Worm (Caenorhabditis elegans) whole organism, late embryonic: ENCODE measurements around the gene C45G9.11.

Experiments
- C08G9.2 ChIP-seq: sonication (generic microtip); optimal IDR thresholded peaks from 2 replicates; lab custom pipeline; 2016; ENCODE audit warnings: mild to moderate bottlenecking, missing genetic modification characterization, moderate library complexity, missing compliant biosample characterization
- F13H6.1 ChIP-seq: sonication (generic microtip); optimal IDR thresholded peaks from 2 replicates; lab custom pipeline; 2016; ENCODE audit warnings: missing genetic modification characterization, missing compliant biosample characterization
- K02D7.2 ChIP-seq: sonication (generic microtip); optimal IDR thresholded peaks from 2 replicates; lab custom pipeline; 2017; ENCODE audit warnings: mild to moderate bottlenecking, missing genetic modification characterization, missing compliant biosample characterization
- T23F11.4 ChIP-seq: fragments of 200-800 bp; sonication (Bioruptor generic); optimal IDR thresholded peaks from 2 replicates; lab custom pipeline; 2018; ENCODE audit warnings: mild to moderate bottlenecking, missing genetic modification characterization, missing compliant biosample characterization
- Y22D7AL.16 ChIP-seq: sonication (generic microtip); optimal IDR thresholded peaks from 2 replicates; lab custom pipeline; 2016; ENCODE audit warnings: missing genetic modification characterization, missing compliant biosample characterization
- ahr-1 ChIP-seq: sonication (generic microtip); optimal IDR thresholded peaks from 2 replicates; lab custom pipeline; 2016; ENCODE audit warnings: missing genetic modification characterization, missing compliant biosample characterization
- ama-1 ChIP-seq: fragments of 150-350 bp; optimal IDR thresholded peaks from 2 replicates; lab custom pipeline; 2014
- ceh-14 ChIP-seq: sonication (generic microtip); optimal IDR thresholded peaks from 2 replicates; lab custom pipeline; 2016; ENCODE audit warnings: missing genotype, missing genetic modification characterization, missing compliant biosample characterization
- ceh-18 ChIP-seq: sonication (generic microtip); optimal IDR thresholded peaks from 2 replicates; lab custom pipeline; 2016; ENCODE audit warnings: missing genetic modification characterization, missing compliant biosample characterization
- ceh-19 ChIP-seq: fragments of 200-800 bp; sonication (Bioruptor generic); optimal IDR thresholded peaks from 2 replicates; lab custom pipeline; 2018; ENCODE audit warnings: mild to moderate bottlenecking, missing genetic modification characterization, missing compliant biosample characterization
- ceh-2 ChIP-seq: sonication (generic microtip); optimal IDR thresholded peaks from 2 replicates; lab custom pipeline; 2016; ENCODE audit warnings: missing genotype, missing genetic modification characterization, missing compliant biosample characterization
- ceh-24 ChIP-seq: sonication (generic microtip); optimal IDR thresholded peaks from 2 replicates; lab custom pipeline; 2016; ENCODE audit warnings: mild to moderate bottlenecking, missing genetic modification characterization, missing compliant biosample characterization
- ceh-31 ChIP-seq: sonication (generic microtip); optimal IDR thresholded peaks from 2 replicates; lab custom pipeline; 2016; ENCODE audit warnings: missing genetic modification characterization, missing compliant biosample characterization
- ceh-34 ChIP-seq: sonication (generic microtip); optimal IDR thresholded peaks from 2 replicates; lab custom pipeline; 2016; ENCODE audit warnings: mild to moderate bottlenecking, missing genetic modification characterization, missing compliant biosample characterization
- ceh-6 ChIP-seq: fragments of 200-800 bp; sonication (Bioruptor generic); optimal IDR thresholded peaks from 2 replicates; lab custom pipeline; 2018; ENCODE audit warnings: mild to moderate bottlenecking, missing genetic modification characterization, missing compliant biosample characterization
- elt-4 ChIP-seq: sonication (generic microtip); optimal IDR thresholded peaks from 2 replicates; lab custom pipeline; 2016; ENCODE audit warnings: missing genetic modification characterization, missing compliant biosample characterization
- ets-4 ChIP-seq: sonication (generic microtip); optimal IDR thresholded peaks from 2 replicates; lab custom pipeline; 2016; ENCODE audit warnings: missing genetic modification characterization, missing compliant biosample characterization
- eyg-1 ChIP-seq: sonication (generic microtip); optimal IDR thresholded peaks from 2 replicates; lab custom pipeline; 2016; ENCODE audit warnings: missing genotype, missing genetic modification characterization, missing compliant biosample characterization
- fax-1 ChIP-seq: sonication (generic microtip); optimal IDR thresholded peaks from 2 replicates; lab custom pipeline; 2016; ENCODE audit warnings: missing genotype, missing genetic modification characterization, missing compliant biosample characterization
- fkh-6 ChIP-seq: sonication (generic microtip); optimal IDR thresholded peaks from 2 replicates; lab custom pipeline; 2016; ENCODE audit warnings: missing genetic modification characterization, missing compliant biosample characterization
- hlh-15 ChIP-seq: sonication (generic microtip); optimal IDR thresholded peaks from 2 replicates; lab custom pipeline; 2016; ENCODE audit warnings: missing genetic modification characterization, missing compliant biosample characterization
- hlh-8 ChIP-seq: sonication (generic microtip); optimal IDR thresholded peaks from 2 replicates; lab custom pipeline; 2016; ENCODE audit warnings: missing genotype, missing genetic modification characterization, missing compliant biosample characterization
- lim-6 ChIP-seq: sonication (generic microtip); optimal IDR thresholded peaks from 2 replicates; lab custom pipeline; 2016; ENCODE audit warnings: missing genetic modification characterization, missing compliant biosample characterization
- madf-2 ChIP-seq: sonication (generic microtip); optimal IDR thresholded peaks from 2 replicates; lab custom pipeline; 2017; ENCODE audit warnings: missing genetic modification characterization, missing compliant biosample characterization
- mec-3 ChIP-seq: sonication (generic microtip); optimal IDR thresholded peaks from 2 replicates; lab custom pipeline; 2016; ENCODE audit warnings: borderline replicate concordance, missing genetic modification characterization, missing compliant biosample characterization
- nfya-1 ChIP-seq: sonication (generic microtip); optimal IDR thresholded peaks from 2 replicates; lab custom pipeline; 2017; ENCODE audit warnings: missing genetic modification characterization, mild to moderate bottlenecking, missing compliant biosample characterization, antibody characterized with exemption, moderate library complexity
- nhr-11 ChIP-seq: fragments of 150-350 bp; optimal IDR thresholded peaks from 2 replicates; lab custom pipeline; 2014; ENCODE audit warnings: missing biosample characterization, missing genetic modification characterization
- nhr-232 ChIP-seq: sonication (generic microtip); optimal IDR thresholded peaks from 2 replicates; lab custom pipeline; 2016; ENCODE audit warnings: missing genetic modification characterization, missing compliant biosample characterization
- pag-3 ChIP-seq: sonication (generic microtip); optimal IDR thresholded peaks from 2 replicates; lab custom pipeline; 2016; ENCODE audit warnings: missing compliant biosample characterization, missing genetic modification characterization, borderline replicate concordance
- ref-2 ChIP-seq: sonication (generic microtip); optimal IDR thresholded peaks from 2 replicates; lab custom pipeline; 2016; ENCODE audit warnings: missing genetic modification characterization, missing compliant biosample characterization
- rnt-1 ChIP-seq: sonication (generic microtip); optimal IDR thresholded peaks from 2 replicates; lab custom pipeline; 2016; ENCODE audit warnings: missing genetic modification characterization, missing compliant biosample characterization
- sdc-2 ChIP-seq: sonication (generic microtip); optimal IDR thresholded peaks from 2 replicates; lab custom pipeline; 2016; ENCODE audit warnings: missing genotype, missing genetic modification characterization, missing compliant biosample characterization
- sox-2 ChIP-seq: fragments of 200-800 bp; sonication (Bioruptor generic); IDR thresholded peaks from 2 replicates; pipeline ENCODE4 v1.3.6; 2022; ENCODE audit warnings: missing genetic modification reagents, missing genetic modification characterization, missing compliant biosample characterization
- sox-4 ChIP-seq: sonication (generic microtip); optimal IDR thresholded peaks from 2 replicates; lab custom pipeline; 2017; ENCODE audit warnings: mild to moderate bottlenecking, missing genetic modification characterization, inconsistent platforms, missing compliant biosample characterization
- tbx-2 ChIP-seq: sonication (generic microtip); optimal IDR thresholded peaks from 2 replicates; lab custom pipeline; 2016; ENCODE audit warnings: missing genetic modification characterization, missing compliant biosample characterization
- tbx-7 ChIP-seq: sonication (generic microtip); optimal IDR thresholded peaks from 2 replicates; lab custom pipeline; 2016; ENCODE audit warnings: missing genotype, missing genetic modification characterization, missing compliant biosample characterization
- unc-42 ChIP-seq: sonication (generic microtip); optimal IDR thresholded peaks from 2 replicates; lab custom pipeline; 2016; ENCODE audit warnings: missing genotype, missing genetic modification characterization, missing compliant biosample characterization
- zip-5 ChIP-seq: sonication (generic microtip); optimal IDR thresholded peaks from 2 replicates; lab custom pipeline; 2016; ENCODE audit warnings: missing genetic modification characterization, missing compliant biosample characterization
- ztf-16 ChIP-seq: sonication (generic microtip); optimal IDR thresholded peaks from 2 replicates; lab custom pipeline; 2017; ENCODE audit warnings: missing genetic modification characterization, missing compliant biosample characterization

C45G9.11 gene

ce11 chrIII:5112998-5113397 lies 44.5 kb upstream of the C45G9.11 start:
- no peak for TF ChIP-seq hlh-8 (tag; lab: Kevin White, UChicago)
- TF ChIP-seq madf-2 (tag; lab: Kevin White, UChicago), result no peak

- TF ChIP-seq K02D7.2 (tag; lab: Kevin White, UChicago) (no peak), fkh-6 (tag; lab: Kevin White, UChicago) (no peak), ahr-1 (no peak), eyg-1 (tag; lab: Kevin White, UChicago) (no peak), ceh-24 (no peak), ref-2 (tag; lab: Kevin White, UChicago) (no peak), Y22D7AL.16 (tag; lab: Kevin White, UChicago) (no peak), pag-3 (tag; lab: Kevin White, UChicago) (no peak), sdc-2 (tag; lab: Kevin White, UChicago) (no peak), nfya-1 (tag; lab: Kevin White, UChicago) (no peak)
Observed at ce11 chrIII:5112399-5112798, 43.9 kb upstream of the C45G9.11 start.

ce11 chrIII:5109401-5109800 lies 40.9 kb upstream of the C45G9.11 start, which contains the start of gene sax-2:
TSS of gene sax-2 (plus strand) at chrIII:5109701.
- no peak for TF ChIP-seq fax-1
- TF ChIP-seq Y22D7AL.16 (tag; lab: Kevin White, UChicago), result no peak
- no peak for TF ChIP-seq sox-2
- TF ChIP-seq ets-4 (tag; lab: Kevin White, UChicago), result no peak
- TF ChIP-seq nhr-11, result no peak
- no peak for TF ChIP-seq ceh-14 (tag; lab: Kevin White, UChicago)
- no peak for TF ChIP-seq lim-6 (tag; lab: Kevin White, UChicago)
- TF ChIP-seq sox-4, result no peak
- no peak for TF ChIP-seq ceh-19
- TF ChIP-seq nhr-232, result no peak
- TF ChIP-seq hlh-15 (tag; lab: Kevin White, UChicago), result no peak
- TF ChIP-seq C08G9.2 (tag; lab: Kevin White, UChicago), result no peak
- no peak for TF ChIP-seq ahr-1
- TF ChIP-seq tbx-2 (tag; lab: Kevin White, UChicago), result no peak
- TF ChIP-seq tbx-7, result no peak
- no peak for TF ChIP-seq ama-1 (lab: Kevin White, UChicago)

DNA sequence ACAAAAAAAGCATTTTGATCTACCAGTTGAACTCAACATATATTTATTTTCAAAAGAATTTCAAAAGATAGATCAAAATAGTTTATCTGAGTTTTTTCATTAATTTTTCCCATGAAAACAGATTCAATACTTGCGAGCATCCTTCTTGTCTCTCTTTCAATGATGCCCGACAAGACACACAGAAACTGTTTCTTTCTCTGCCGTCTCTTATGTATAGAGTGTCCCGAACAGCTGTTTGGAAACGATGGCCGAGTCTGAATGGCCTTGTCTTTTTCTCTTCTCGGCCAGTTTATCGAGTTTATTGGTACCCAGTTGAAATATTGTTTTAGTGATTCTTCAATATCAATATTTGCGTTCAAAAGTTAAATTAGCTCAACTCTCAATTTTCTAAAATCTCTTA lies 40.2 kb upstream of the C45G9.11 start:
- peak; percentile 67 for TF ChIP-seq hlh-8 (tag; lab: Kevin White, UChicago)
- TF ChIP-seq tbx-2 (tag; lab: Kevin White, UChicago), result peak; percentile 63
- TF ChIP-seq tbx-7, result peak; percentile 35
- no peak for TF ChIP-seq elt-4 (tag; lab: Kevin White, UChicago)
- TF ChIP-seq hlh-15 (tag; lab: Kevin White, UChicago), result no peak
- peak; percentile 5 for TF ChIP-seq ceh-34
- TF ChIP-seq ceh-2 (tag; lab: Kevin White, UChicago), result peak; percentile 61
- peak; percentile 77 for TF ChIP-seq C08G9.2 (tag; lab: Kevin White, UChicago)
- TF ChIP-seq ztf-16 (tag; lab: Kevin White, UChicago), result no peak
- peak; percentile 24 for TF ChIP-seq rnt-1 (tag; lab: Kevin White, UChicago)
- peak; percentile 27 for TF ChIP-seq zip-5 (tag; lab: Kevin White, UChicago)
- TF ChIP-seq eyg-1 (tag; lab: Kevin White, UChicago), result no peak
- peak; percentile 26 for TF ChIP-seq ceh-18 (tag; lab: Kevin White, UChicago)
- TF ChIP-seq nfya-1 (tag; lab: Kevin White, UChicago), result peak; percentile 55
- peak; percentile 6 for TF ChIP-seq F13H6.1
- peak; percentile 85 for TF ChIP-seq ets-4 (tag; lab: Kevin White, UChicago)
- TF ChIP-seq ceh-14 (tag; lab: Kevin White, UChicago), result no peak
- peak; percentile 26 for TF ChIP-seq ref-2 (tag; lab: Kevin White, UChicago)
- peak; percentile 87 for TF ChIP-seq ceh-31
- TF ChIP-seq unc-42 (tag; lab: Kevin White, UChicago), result peak; percentile 57

DNA sequence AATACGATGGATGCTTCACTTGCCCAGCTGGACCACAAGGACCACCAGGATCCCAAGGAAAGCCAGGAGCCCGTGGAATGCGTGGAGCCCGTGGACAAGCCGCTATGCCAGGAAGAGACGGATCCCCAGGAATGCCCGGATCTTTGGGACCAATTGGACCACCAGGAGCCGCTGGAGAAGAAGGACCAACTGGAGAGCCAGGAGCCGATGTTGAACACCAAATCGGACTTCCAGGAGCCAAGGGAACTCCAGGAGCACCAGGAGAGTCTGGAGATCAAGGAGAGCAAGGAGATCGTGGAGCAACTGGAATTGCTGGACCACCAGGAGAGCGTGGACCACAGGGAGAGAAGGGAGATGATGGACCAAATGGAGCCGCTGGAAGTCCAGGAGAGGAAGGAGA lies 39.4 kb upstream of the C45G9.11 start:
- TF ChIP-seq ceh-34 (peak; percentile 4), ceh-6 (no peak), C08G9.2 (tag; lab: Kevin White, UChicago) (peak; percentile 14), T23F11.4 (peak; percentile 63), mec-3 (no peak), ref-2 (tag; lab: Kevin White, UChicago) (no peak)
